Worm (Caenorhabditis elegans) whole organism, L4 larva: ENCODE data around the gene slc-25A21.
"Not testable (repeated sequence)": the region's sequence is repeated elsewhere in the genome, so short reads cannot be mapped to it uniquely, and the experiment has no call there.

Experiments used
- F37D6.2 ChIP-seq: sonication (generic microtip); optimal IDR thresholded peaks from 2 replicates; lab custom pipeline; 2016; ENCODE audit warnings: mild to moderate bottlenecking, missing genetic modification characterization, missing compliant biosample characterization
- fkh-10 ChIP-seq: fragments of 150-350 bp; optimal IDR thresholded peaks from 2 replicates; lab custom pipeline; 2014; ENCODE audit warnings: missing biosample characterization, missing genetic modification reagents, missing genetic modification characterization
- snpc-4 ChIP-seq: fragments of 150-350 bp; optimal IDR thresholded peaks from 2 replicates; lab custom pipeline; 2014; ENCODE audit warnings: missing biosample characterization, missing genetic modification characterization

- not testable (repeated sequence) for TF ChIP-seq fkh-10 (GFP tag; lab: Kevin White, UChicago); F37D6.2 (tag; lab: Kevin White, UChicago); snpc-4 (tag; lab: Kevin White, UChicago)
Measured at ce11 chrX:16213073-16213472, 23.4 kb downstream of the slc-25A21 start, which contains the start of gene F23A7.8.
